Fruit fly (Drosophila melanogaster): ENCODE measurements around the gene comm2.

The comm2 gene

dm6 chr3L:15728195-15728594, 28.5 kb upstream of the comm2 start, which contains the start of gene comm (continued):
- TF ChIP-seq ind (GFP tag; optimal IDR thresholded peaks at IDR 0.05) (no peak), pan (optimal IDR thresholded peaks at IDR 0.05) (no peak), pan (GFP tag; optimal IDR thresholded peaks at IDR 0.05 in 1 of 2, IDR thresholded peaks at IDR 0.05 in 1 of 2) (peak in 1 of 2 experiments; percentile 34), Kr (GFP tag; optimal IDR thresholded peaks at IDR 0.05) (peak; percentile 9), Usf (GFP tag; optimal IDR thresholded peaks at IDR 0.05) (no peak), CG9876 (GFP tag; optimal IDR thresholded peaks at IDR 0.05) (no peak), exex (tag; optimal IDR thresholded peaks at IDR 0.05) (no peak), repo (GFP tag; optimal IDR thresholded peaks at IDR 0.05) (no peak), CG1792 (GFP tag; optimal IDR thresholded peaks at IDR 0.05) (no peak), Blimp-1 (GFP tag; optimal IDR thresholded peaks at IDR 0.05) (no peak), CG12299 (tag; optimal IDR thresholded peaks at IDR 0.05) (peak; percentile 32), CG12744 (GFP tag; optimal IDR thresholded peaks at IDR 0.05) (no peak), CG32767 (GFP tag; IDR thresholded peaks at IDR 0.05) (no peak), Dp (GFP tag; optimal IDR thresholded peaks at IDR 0.05) (no peak), Myb (GFP tag; optimal IDR thresholded peaks at IDR 0.05) (no peak), Taf1 (GFP tag; IDR thresholded peaks at IDR 0.05) (no peak), trem (tag; optimal IDR thresholded peaks at IDR 0.05) (peak; percentile 8), Dip3 (GFP tag; optimal IDR thresholded peaks at IDR 0.05) (no peak), NFAT (GFP tag; IDR thresholded peaks at IDR 0.05) (0 out of 2 replicates have a peak, but pooled peaks have one; percentile 16), pb (GFP tag; optimal IDR thresholded peaks at IDR 0.05) (no peak), br (optimal IDR thresholded peaks at IDR 0.05) (no peak), CG13894 (tag; optimal IDR thresholded peaks at IDR 0.05) (peak; percentile 69), tup (GFP tag; optimal IDR thresholded peaks at IDR 0.05) (no peak), Meics (GFP tag; optimal IDR thresholded peaks at IDR 0.05) (no peak), Ptx1 (GFP tag; IDR thresholded peaks at IDR 0.05) (no peak), HLH3B (GFP tag; IDR thresholded peaks at IDR 0.05) (no peak), CG30431 (GFP tag; optimal IDR thresholded peaks at IDR 0.05) (no peak), CG32532 (GFP tag; IDR thresholded peaks at IDR 0.05) (peak; percentile 46; the same call in 1 of the 2 replicates), CG30403 (GFP tag; optimal IDR thresholded peaks at IDR 0.05) (no peak), CG10959 (GFP tag; IDR thresholded peaks at IDR 0.05) (no peak), CG14441 (GFP tag; IDR thresholded peaks at IDR 0.05) (no peak), tna (GFP tag; IDR thresholded peaks at IDR 0.05; ENCODE audit: partially characterized antibody) (peak; percentile 71; the same call in 1 of the 2 replicates), CG3838 (GFP tag; optimal IDR thresholded peaks at IDR 0.05) (no peak), Eip74EF (GFP tag; optimal IDR thresholded peaks at IDR 0.05) (peak in 1 of 2 experiments; percentile 32), sob (GFP tag; IDR thresholded peaks at IDR 0.05) (peak; percentile 40; the same call in 1 of the 2 replicates), Deaf1 (tag; optimal IDR thresholded peaks at IDR 0.05) (peak; percentile 81), Xrp1 (GFP tag; IDR thresholded peaks at IDR 0.05) (peak; percentile 30; the same call in 1 of the 2 replicates), dati (GFP tag; IDR thresholded peaks at IDR 0.05) (no peak), hbn (GFP tag; IDR thresholded peaks at IDR 0.05; ENCODE audit: partially characterized antibody) (0 out of 2 replicates have a peak, but pooled peaks have one; percentile 27), sd (tag; optimal IDR thresholded peaks at IDR 0.05) (peak; percentile 26), CG7271 (tag; optimal IDR thresholded peaks at IDR 0.05) (no peak), Max (GFP tag; optimal IDR thresholded peaks at IDR 0.05) (no peak), HLH54F (GFP tag; optimal IDR thresholded peaks at IDR 0.05) (no peak), ac (GFP tag; optimal IDR thresholded peaks at IDR 0.05) (peak; percentile 1), CG10366 (GFP tag; IDR thresholded peaks at IDR 0.05) (no peak), CG15696 (tag; optimal IDR thresholded peaks at IDR 0.05) (no peak), CG9437 (GFP tag; optimal IDR thresholded peaks at IDR 0.05) (peak; percentile 42), Hmx (GFP tag; optimal IDR thresholded peaks at IDR 0.05) (no peak), z (GFP tag; IDR thresholded peaks at IDR 0.05) (peak; percentile 99), Sox100B (GFP tag; optimal IDR thresholded peaks at IDR 0.05) (no peak), sim (GFP tag; IDR thresholded peaks at IDR 0.05) (no peak), CG13424 (tag; optimal IDR thresholded peaks at IDR 0.05) (peak; percentile 22)
